Fruit fly (Drosophila melanogaster) whole organism, wandering third instar larva: ENCODE measurements around the gene RpS14b.

ENCODE experiments used
- Abd-B ChIP-seq: fragments of >200 bp; optimal IDR thresholded peaks from 2 replicates; lab custom pipeline; 2017; ENCODE audit warnings: missing biosample characterization, missing genetic modification characterization
- CG32264 ChIP-seq: fragments of 200-800 bp; sonication (Bioruptor generic); optimal IDR thresholded peaks from 2 replicates; lab custom pipeline; 2016; ENCODE audit warnings: missing biosample characterization, missing genetic modification characterization
- CG9705 ChIP-seq: fragments of 200-800 bp; sonication (Bioruptor generic); optimal IDR thresholded peaks from 2 replicates; lab custom pipeline; 2018; ENCODE audit warnings: missing biosample characterization, mild to moderate bottlenecking, missing genetic modification characterization
- CrebA ChIP-seq: fragments of 200-800 bp; sonication (Bioruptor generic); optimal IDR thresholded peaks from 2 replicates; lab custom pipeline; 2016; ENCODE audit warnings: missing biosample characterization, mild to moderate bottlenecking, missing genetic modification characterization, borderline replicate concordance
- Dfd ChIP-seq: fragments of >200 bp; optimal IDR thresholded peaks from 2 replicates; lab custom pipeline; 2017; ENCODE audit warnings: missing biosample characterization, missing genetic modification characterization
- Dif ChIP-seq: fragments of 200-275, 200-300 bp; sonication (Bioruptor generic); optimal IDR thresholded peaks from 2 replicates; lab custom pipeline; 2018; ENCODE audit warnings: missing biosample characterization, missing genetic modification characterization; ENCODE audit not compliant: partially characterized antibody
- GATAd ChIP-seq: sonication (Bioruptor generic); optimal IDR thresholded peaks from 2 replicates; lab custom pipeline; 2016; ENCODE audit warnings: missing biosample characterization, missing genetic modification characterization
- HLH106 ChIP-seq: fragments of 200-800 bp; optimal IDR thresholded peaks from 3 replicates; lab custom pipeline; 2019; ENCODE audit warnings: missing biosample characterization, mild to moderate bottlenecking, missing genetic modification characterization, moderate library complexity
- Hnf4 ChIP-seq: fragments of 200-800 bp; sonication (Bioruptor generic); optimal IDR thresholded peaks from 2 replicates; lab custom pipeline; 2016; ENCODE audit warnings: missing biosample characterization, mild to moderate bottlenecking, missing genetic modification characterization
- Hr78 ChIP-seq: fragments of >200 bp; optimal IDR thresholded peaks from 2 replicates; lab custom pipeline; 2017; ENCODE audit warnings: missing biosample characterization, missing genetic modification characterization
- Hr83 ChIP-seq: fragments of 200-300 bp; sonication (Bioruptor generic); optimal IDR thresholded peaks from 2 replicates; lab custom pipeline; 2016; ENCODE audit warnings: missing biosample characterization, mild to moderate bottlenecking, missing genetic modification characterization, moderate library complexity; ENCODE audit not compliant: poor library complexity, severe bottlenecking
- Jra ChIP-seq: sonication (Bioruptor generic); optimal IDR thresholded peaks from 2 replicates; lab custom pipeline; 2016; ENCODE audit warnings: missing biosample characterization, missing genetic modification characterization
- Mio ChIP-seq: sonication (Bioruptor generic); optimal IDR thresholded peaks from 2 replicates; lab custom pipeline; 2016; ENCODE audit warnings: missing biosample characterization, missing genetic modification characterization
- Myc ChIP-seq: fragments of >200 bp; optimal IDR thresholded peaks from 2 replicates; lab custom pipeline; 2017
- N ChIP-seq: fragments of >200 bp; optimal IDR thresholded peaks from 2 replicates; lab custom pipeline; 2018; ENCODE audit warnings: missing biosample characterization, missing external identifiers, missing genetic modification characterization
- OdsH ChIP-seq: fragments of 200-800 bp; sonication (Bioruptor generic); optimal IDR thresholded peaks from 2 replicates; lab custom pipeline; 2016; ENCODE audit warnings: missing biosample characterization, mild to moderate bottlenecking, missing genetic modification characterization
- Rel ChIP-seq, 2 experiments: fragments of 200-800 bp; sonication (Bioruptor generic) in 1 of 2; optimal IDR thresholded peaks; 2 replicates in 1 of 2; 3 replicates in 1 of 2; lab custom pipeline; 2016 to 2019; ENCODE audit warnings: mild to moderate bottlenecking in 2 of 2, missing biosample characterization in 2 of 2, missing genetic modification characterization in 2 of 2, moderate library complexity in 1 of 2
- Sp1 ChIP-seq: fragments of 200-800 bp; sonication (Bioruptor generic); optimal IDR thresholded peaks from 3 replicates; lab custom pipeline; 2019; ENCODE audit warnings: missing biosample characterization, mild to moderate bottlenecking, missing genetic modification characterization, moderate library complexity
- Vsx2 ChIP-seq: fragments of 200-300, 225-300 bp; sonication (Bioruptor generic); optimal IDR thresholded peaks from 2 replicates; lab custom pipeline; 2018; ENCODE audit warnings: missing biosample characterization, missing genetic modification characterization; ENCODE audit not compliant: partially characterized antibody
- br ChIP-seq: fragments of 200-800 bp; sonication (Bioruptor generic); optimal IDR thresholded peaks from 2 replicates; lab custom pipeline; 2016; ENCODE audit warnings: missing biosample characterization, missing genetic modification characterization
- brk ChIP-seq: fragments of 200-800 bp; sonication (Bioruptor generic); optimal IDR thresholded peaks from 2 replicates; lab custom pipeline; 2016; ENCODE audit warnings: missing biosample characterization, mild to moderate bottlenecking, missing genetic modification characterization
- dl ChIP-seq, 2 experiments: fragments of 175-275, 200-275 bp in 1 of 2; fragments of 200-275 bp in 1 of 2; sonication (Bioruptor generic); optimal IDR thresholded peaks; lab custom pipeline; 2018; ENCODE audit warnings: mild to moderate bottlenecking in 2 of 2, missing biosample characterization in 2 of 2, missing genetic modification characterization in 2 of 2, moderate library complexity in 2 of 2; ENCODE audit not compliant: partially characterized antibody in 2 of 2, insufficient read depth in 1 of 2
- dmrt93B ChIP-seq: fragments of 200-800 bp; sonication (Bioruptor generic); optimal IDR thresholded peaks from 2 replicates; lab custom pipeline; 2018; ENCODE audit warnings: missing biosample characterization, mild to moderate bottlenecking, missing genetic modification characterization
- dsf ChIP-seq: sonication (Bioruptor generic); optimal IDR thresholded peaks from 2 replicates; lab custom pipeline; 2016; ENCODE audit warnings: missing biosample characterization, missing genetic modification characterization, borderline replicate concordance
- ey ChIP-seq: fragments of 200-800 bp; sonication (Bioruptor generic); optimal IDR thresholded peaks from 2 replicates; lab custom pipeline; 2016; ENCODE audit warnings: missing biosample characterization, missing genetic modification characterization
- foxo ChIP-seq, 2 experiments: fragments of 200-800 bp; sonication (Bioruptor generic); optimal IDR thresholded peaks; 2 replicates in 1 of 2; 3 replicates in 1 of 2; lab custom pipeline; 2016 to 2017; ENCODE audit warnings: missing biosample characterization in 2 of 2, missing genetic modification characterization in 2 of 2
- fru ChIP-seq: fragments of 200-800 bp; sonication (Bioruptor generic); optimal IDR thresholded peaks from 3 replicates; lab custom pipeline; 2016; ENCODE audit warnings: missing biosample characterization, mild to moderate bottlenecking, missing genetic modification characterization
- h ChIP-seq: fragments of 200-800 bp; sonication (Bioruptor generic); optimal IDR thresholded peaks from 3 replicates; lab custom pipeline; 2016; ENCODE audit warnings: missing biosample characterization, mild to moderate bottlenecking, missing genetic modification characterization
- jim ChIP-seq: fragments of 175-275, 200-325 bp; sonication (Bioruptor generic); optimal IDR thresholded peaks from 2 replicates; lab custom pipeline; 2016; ENCODE audit warnings: missing biosample characterization, mild to moderate bottlenecking, missing genetic modification characterization
- lola ChIP-seq: fragments of >200 bp; optimal IDR thresholded peaks from 2 replicates; lab custom pipeline; 2017; ENCODE audit warnings: missing biosample characterization, missing genetic modification characterization
- pan ChIP-seq: fragments of >200 bp; optimal IDR thresholded peaks from 2 replicates; lab custom pipeline; 2017
- psq ChIP-seq: fragments of 200-800 bp; sonication (Bioruptor generic); optimal IDR thresholded peaks from 3 replicates; lab custom pipeline; 2017; ENCODE audit warnings: missing biosample characterization, mild to moderate bottlenecking, missing genetic modification characterization, moderate library complexity
- rgr ChIP-seq: fragments of 200-800 bp; sonication (Bioruptor generic); optimal IDR thresholded peaks from 3 replicates; lab custom pipeline; 2016; ENCODE audit warnings: missing biosample characterization, mild to moderate bottlenecking, missing genetic modification characterization
- sage ChIP-seq: fragments of 200-800 bp; sonication (Bioruptor generic); optimal IDR thresholded peaks from 2 replicates; lab custom pipeline; 2016; ENCODE audit warnings: missing biosample characterization, mild to moderate bottlenecking, missing genetic modification characterization
- sv ChIP-seq: fragments of 200-800 bp; sonication (Bioruptor generic); optimal IDR thresholded peaks from 3 replicates; lab custom pipeline; 2016; ENCODE audit warnings: missing biosample characterization, missing genetic modification characterization
- tai ChIP-seq: sonication (Bioruptor generic); optimal IDR thresholded peaks from 2 replicates; lab custom pipeline; 2016; ENCODE audit warnings: missing biosample characterization, missing genetic modification characterization
- usp ChIP-seq: fragments of >200 bp; optimal IDR thresholded peaks from 2 replicates; lab custom pipeline; 2017; ENCODE audit warnings: missing biosample characterization, missing genetic modification characterization
- woc ChIP-seq: sonication (Bioruptor generic); optimal IDR thresholded peaks from 2 replicates; lab custom pipeline; 2016; ENCODE audit warnings: missing biosample characterization, mild to moderate bottlenecking, missing genetic modification characterization

Gene RpS14b

dm6 chrX:7934679-7935078, at the start of gene RpS14b:
RpS14b (plus strand) TSS chrX:7934898.
- TF ChIP-seq psq (GFP tag; lab: Kevin White, UChicago) (peak; percentile 53), CG9705 (GFP tag; lab: Kevin White, UChicago) (peak; percentile 49), jim (peak; percentile 27), foxo (GFP tag; optimal IDR thresholded peaks at IDR 0.05; lab: Kevin White, UChicago) (peak in 1 of 2 experiments; percentile 67), Dfd (no peak), GATAd (GFP tag; lab: Kevin White, UChicago) (no peak), CrebA (GFP tag; lab: Kevin White, UChicago) (no peak), Hnf4 (peak; percentile 77), Vsx2 (GFP tag; lab: Kevin White, UChicago) (no peak), ey (GFP tag; lab: Kevin White, UChicago) (peak; percentile 21), dsf (GFP tag; lab: Kevin White, UChicago) (peak; percentile 58), CG32264 (GFP tag; lab: Kevin White, UChicago) (peak; percentile 30), OdsH (GFP tag; lab: Kevin White, UChicago) (peak; percentile 46), HLH106 (peak; percentile 50), N (no peak), Abd-B (GFP tag; lab: Kevin White, UChicago) (no peak), Jra (GFP tag; lab: Kevin White, UChicago) (peak; percentile 76), sage (peak; percentile 27), dl (GFP tag; optimal IDR thresholded peaks at IDR 0.05; lab: Kevin White, UChicago; ENCODE audit: insufficient read depth in 1 of 2, partially characterized antibody in 2 of 2) (no peak), Hr78 (no peak), Myc (no peak), pan (lab: Kevin White, UChicago) (no peak), sv (peak; percentile 51), lola (GFP tag; lab: Kevin White, UChicago) (no peak), rgr (GFP tag; lab: Kevin White, UChicago) (peak; percentile 81), dmrt93B (GFP tag; lab: Kevin White, UChicago) (peak; percentile 66), usp (GFP tag; lab: Kevin White, UChicago) (no peak), Dif (no peak), Hr83 (GFP tag; lab: Kevin White, UChicago) (peak; percentile 92), Rel (GFP tag; optimal IDR thresholded peaks at IDR 0.05; lab: Kevin White, UChicago) (no peak), Rel (tag; optimal IDR thresholded peaks at IDR 0.05; lab: Kevin White, UChicago) (peak; percentile 76), brk (GFP tag; lab: Kevin White, UChicago) (no peak), fru (GFP tag; lab: Kevin White, UChicago) (peak; percentile 50), woc (GFP tag; lab: Kevin White, UChicago) (no peak), h (GFP tag; lab: Kevin White, UChicago) (peak; percentile 71), Mio (GFP tag; lab: Kevin White, UChicago) (no peak), tai (no peak), Sp1 (GFP tag; lab: Kevin White, UChicago) (peak; percentile 74), br (GFP tag; lab: Kevin White, UChicago) (peak; percentile 69)
- TF ChIP-seq, all 38 proteins: peak for 21

- no peak for TF ChIP-seq Rel (GFP tag; optimal IDR thresholded peaks at IDR 0.05; lab: Kevin White, UChicago)
- TF ChIP-seq Rel (tag; optimal IDR thresholded peaks at IDR 0.05; lab: Kevin White, UChicago) = no peak
- peak; percentile 80 for TF ChIP-seq psq (GFP tag; lab: Kevin White, UChicago)
- peak; percentile 52 for TF ChIP-seq GATAd (GFP tag; lab: Kevin White, UChicago)
- no peak for TF ChIP-seq Myc
- peak; percentile 59 for TF ChIP-seq CG32264 (GFP tag; lab: Kevin White, UChicago)
- TF ChIP-seq rgr (GFP tag; lab: Kevin White, UChicago) = peak; percentile 89
- peak; percentile 39 for TF ChIP-seq Hr83 (GFP tag; lab: Kevin White, UChicago)
- TF ChIP-seq ey (GFP tag; lab: Kevin White, UChicago) = peak; percentile 83
- TF ChIP-seq dl (GFP tag; optimal IDR thresholded peaks at IDR 0.05; lab: Kevin White, UChicago; ENCODE audit: insufficient read depth in 1 of 2, partially characterized antibody in 2 of 2) = no peak
- peak; percentile 86 for TF ChIP-seq Jra (GFP tag; lab: Kevin White, UChicago)
- peak; percentile 34 for TF ChIP-seq sv
- TF ChIP-seq lola (GFP tag; lab: Kevin White, UChicago) = no peak
- peak; percentile 89 for TF ChIP-seq h (GFP tag; lab: Kevin White, UChicago)
- no peak for TF ChIP-seq Dfd
- TF ChIP-seq Vsx2 (GFP tag; lab: Kevin White, UChicago) = no peak
- TF ChIP-seq Sp1 (GFP tag; lab: Kevin White, UChicago) = peak; percentile 53
- peak in 1 of 2 experiments; percentile 90 for TF ChIP-seq foxo (GFP tag; optimal IDR thresholded peaks at IDR 0.05; lab: Kevin White, UChicago)
- peak; percentile 58 for TF ChIP-seq dsf (GFP tag; lab: Kevin White, UChicago)
- TF ChIP-seq fru (GFP tag; lab: Kevin White, UChicago) = peak; percentile 87
- TF ChIP-seq Abd-B (GFP tag; lab: Kevin White, UChicago) = no peak
- TF ChIP-seq N = no peak
- peak; percentile 77 for TF ChIP-seq sage
- no peak for TF ChIP-seq usp (GFP tag; lab: Kevin White, UChicago)
- TF ChIP-seq br (GFP tag; lab: Kevin White, UChicago) = peak; percentile 83
- peak; percentile 69 for TF ChIP-seq HLH106
- TF ChIP-seq CG9705 (GFP tag; lab: Kevin White, UChicago) = peak; percentile 11
- TF ChIP-seq jim = no peak
- peak; percentile 91 for TF ChIP-seq Hnf4
- no peak for TF ChIP-seq Hr78
- no peak for TF ChIP-seq brk (GFP tag; lab: Kevin White, UChicago)
- peak; percentile 19 for TF ChIP-seq Mio (GFP tag; lab: Kevin White, UChicago)
- no peak for TF ChIP-seq pan (lab: Kevin White, UChicago)
- no peak for TF ChIP-seq Dif
- no peak for TF ChIP-seq tai
- TF ChIP-seq woc (GFP tag; lab: Kevin White, UChicago) = peak; percentile 58
- no peak for TF ChIP-seq CrebA (GFP tag; lab: Kevin White, UChicago)
- peak; percentile 35 for TF ChIP-seq dmrt93B (GFP tag; lab: Kevin White, UChicago)
- peak; percentile 81 for TF ChIP-seq OdsH (GFP tag; lab: Kevin White, UChicago)
Measured at dm6 chrX:7888386-7889024, 46.2 kb upstream of the RpS14b start, which contains the start of gene Acat1. Acat1 (minus strand) TSS chrX:7888785.
